Fruit fly (Drosophila melanogaster): Measurements from ENCODE around the gene Col4a1.

dm6 chr2L:5003670-5004453, 25.5 kb upstream of the Col4a1 start:
- TF ChIP-seq Myc (optimal IDR thresholded peaks at IDR 0.05) (no peak), h (optimal IDR thresholded peaks at IDR 0.05) (no peak), ttk (optimal IDR thresholded peaks at IDR 0.05) (no peak)

All from Kc167 (cell line).